Fruit fly (Drosophila melanogaster) whole organism, pupa: ENCODE measurements around the gene vret.

Experiments
- CG10348 ChIP-seq: fragments of 200-800 bp; sonication (Bioruptor generic); IDR thresholded peaks from 2 replicates; pipeline ENCODE4 v1.3.6; 2022; ENCODE audit warnings: missing biosample characterization, missing genetic modification characterization
- CG12605 ChIP-seq: fragments of 200-800 bp; sonication (Bioruptor generic); IDR thresholded peaks from 2 replicates; pipeline ENCODE4 v1.3.6; 2022; ENCODE audit warnings: missing biosample characterization, missing genetic modification characterization
- CG13204 ChIP-seq: fragments of 200-800 bp; sonication (Bioruptor generic); optimal IDR thresholded peaks from 2 replicates; lab custom pipeline; 2018; ENCODE audit warnings: missing biosample characterization, mild to moderate bottlenecking, missing genetic modification characterization, moderate library complexity
- CG14655 ChIP-seq: fragments of 200-800 bp; sonication (Bioruptor generic); optimal IDR thresholded peaks from 3 replicates; lab custom pipeline; 2017; ENCODE audit warnings: mild to moderate bottlenecking, missing biosample characterization, missing genetic modification reagents, missing genetic modification characterization
- CG15710 ChIP-seq: fragments of 200-800 bp; sonication (Bioruptor generic); optimal IDR thresholded peaks from 2 replicates; lab custom pipeline; 2018; ENCODE audit warnings: missing biosample characterization, mild to moderate bottlenecking, missing genetic modification characterization, moderate library complexity
- CG17806 ChIP-seq: fragments of 200-800 bp; sonication (Bioruptor generic); optimal IDR thresholded peaks from 2 replicates; lab custom pipeline; 2018; ENCODE audit warnings: missing biosample characterization, mild to moderate bottlenecking, missing genetic modification characterization, moderate library complexity
- CG32121 ChIP-seq: fragments of 200-800 bp; sonication (Bioruptor generic); IDR thresholded peaks from 2 replicates; pipeline ENCODE4 v1.3.6; 2022; ENCODE audit warnings: missing biosample characterization, missing genetic modification characterization
- CG34367 ChIP-seq: fragments of 200-800 bp; sonication (Bioruptor generic); optimal IDR thresholded peaks from 2 replicates; lab custom pipeline; 2018; ENCODE audit warnings: missing biosample characterization, mild to moderate bottlenecking, missing genetic modification characterization
- CG4496 ChIP-seq: fragments of 200-800 bp; sonication (Bioruptor generic); IDR thresholded peaks from 3 replicates; pipeline ENCODE4 v1.3.6; 2022; ENCODE audit warnings: missing biosample characterization, missing genetic modification characterization
- CG8159 ChIP-seq: fragments of 200-800 bp; sonication (Bioruptor generic); optimal IDR thresholded peaks from 3 replicates; lab custom pipeline; 2018; ENCODE audit warnings: missing biosample characterization, mild to moderate bottlenecking, missing genetic modification characterization, moderate library complexity
- CG8301 ChIP-seq: fragments of 200-800 bp; sonication (Bioruptor generic); optimal IDR thresholded peaks from 2 replicates; lab custom pipeline; 2018; ENCODE audit warnings: missing biosample characterization, mild to moderate bottlenecking, missing genetic modification characterization
- CG9948 ChIP-seq: fragments of 200-800 bp; sonication (Bioruptor generic); optimal IDR thresholded peaks from 2 replicates; lab custom pipeline; 2018; ENCODE audit warnings: missing biosample characterization, mild to moderate bottlenecking, missing genetic modification characterization, moderate library complexity
- D1 ChIP-seq: fragments of 200-800 bp; sonication (Bioruptor generic); optimal IDR thresholded peaks from 2 replicates; lab custom pipeline; 2018; ENCODE audit warnings: missing biosample characterization, mild to moderate bottlenecking, missing genetic modification characterization, moderate library complexity
- EcR ChIP-seq: fragments of 200-800 bp; sonication (Bioruptor generic); optimal IDR thresholded peaks from 3 replicates; lab custom pipeline; 2019; ENCODE audit warnings: missing biosample characterization, missing genetic modification characterization, mild to moderate bottlenecking, moderate library complexity, missing genetic modification reagents
- Ets98B ChIP-seq: fragments of 200-800 bp; sonication (Bioruptor generic); IDR thresholded peaks from 2 replicates; pipeline ENCODE4 v1.3.6; 2022; ENCODE audit warnings: missing biosample characterization, missing genetic modification characterization
- Pif1A ChIP-seq: fragments of 200-800 bp; sonication (Bioruptor generic); optimal IDR thresholded peaks from 3 replicates; lab custom pipeline; 2016; ENCODE audit warnings: missing biosample characterization, missing genetic modification characterization
- Pif1B ChIP-seq: fragments of 200-800 bp; sonication (Bioruptor generic); optimal IDR thresholded peaks from 3 replicates; lab custom pipeline; 2016; ENCODE audit warnings: missing biosample characterization, missing genetic modification characterization
- Snoo ChIP-seq: fragments of 200-800 bp; sonication (Bioruptor generic); optimal IDR thresholded peaks from 3 replicates; lab custom pipeline; 2017; ENCODE audit warnings: missing biosample characterization, mild to moderate bottlenecking, missing genetic modification characterization, inconsistent platforms
- fd96Ca ChIP-seq: fragments of 200-800 bp; sonication (Bioruptor generic); IDR thresholded peaks from 3 replicates; pipeline ENCODE4 v1.3.6; 2022; ENCODE audit warnings: missing biosample characterization, missing genetic modification characterization
- gl ChIP-seq: fragments of 200-800 bp; sonication (Bioruptor generic); optimal IDR thresholded peaks from 2 replicates; lab custom pipeline; 2018; ENCODE audit warnings: missing biosample characterization, mild to moderate bottlenecking, missing genetic modification characterization
- rn ChIP-seq: fragments of 200-800 bp; sonication (Bioruptor generic); IDR thresholded peaks from 2 replicates; pipeline ENCODE4 v1.3.6; 2022; ENCODE audit warnings: missing biosample characterization, missing genetic modification characterization

The vret gene

DNA sequence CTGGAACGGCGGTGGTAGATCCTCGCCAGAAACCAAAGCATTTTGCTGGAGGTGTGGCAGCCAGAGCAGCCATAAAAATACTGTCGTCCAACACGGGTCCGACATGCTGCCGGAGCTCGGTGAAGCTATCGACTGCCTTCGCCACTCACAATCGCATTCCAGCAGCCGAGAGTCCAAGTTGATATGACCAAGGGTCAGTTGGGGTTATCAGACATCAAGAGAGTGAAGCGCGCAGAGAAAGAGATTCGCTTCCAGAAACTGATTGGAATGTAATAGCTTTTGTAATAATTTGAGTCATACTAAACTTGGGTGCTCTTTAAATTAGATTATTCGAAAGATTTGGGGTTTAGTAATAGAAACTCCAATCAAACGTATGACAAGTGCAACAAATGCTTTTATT is 18.2 kb upstream of the vret start, which contains the start of gene Nepl14:
Nepl14 (minus strand) TSS at position 125 of the 400 bp plus-strand sequence.
- TF ChIP-seq gl (tag; lab: Kevin White, UChicago) (no peak), D1 (no peak), CG34367 (tag; lab: Kevin White, UChicago) (no peak), CG9948 (tag; lab: Kevin White, UChicago) (no peak), rn (GFP tag; lab: Robert Waterston, UW) (no peak), CG32121 (GFP tag; lab: Robert Waterston, UW) (no peak), CG17806 (tag; lab: Kevin White, UChicago) (no peak), fd96Ca (no peak), EcR (no peak), Snoo (tag; lab: Kevin White, UChicago) (no peak), Ets98B (GFP tag; lab: Robert Waterston, UW) (no peak), CG4496 (GFP tag; lab: Robert Waterston, UW) (no peak), CG15710 (tag; lab: Kevin White, UChicago) (no peak), CG13204 (no peak)

DNA sequence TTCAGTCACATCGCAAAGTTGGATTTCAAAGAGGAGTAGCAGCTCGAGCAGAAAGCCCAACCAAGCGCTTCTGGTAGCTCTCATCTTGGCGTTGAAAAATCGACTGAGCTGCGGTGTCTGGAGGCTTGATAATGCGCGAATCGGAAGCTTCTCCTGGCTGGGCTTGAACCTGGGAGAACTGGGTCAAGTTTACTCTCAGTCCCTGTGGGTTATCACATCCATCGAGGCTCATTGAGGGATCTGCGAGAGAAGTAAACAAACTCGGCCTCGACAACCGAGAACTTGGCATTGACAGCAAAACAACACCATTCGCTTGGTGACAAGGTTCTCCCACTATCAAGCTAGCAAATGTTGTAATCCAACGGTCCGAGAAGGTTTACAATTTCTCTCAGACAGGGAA is 15.6 kb upstream of the vret start, which contains the start of gene Nepl13:
Nepl13 (minus strand) TSS at position 89 of the 400 bp plus-strand sequence.
- no peak for TF ChIP-seq CG17806 (tag; lab: Kevin White, UChicago)
- TF ChIP-seq Snoo (tag; lab: Kevin White, UChicago) = no peak
- no peak for TF ChIP-seq Ets98B (GFP tag; lab: Robert Waterston, UW)
- TF ChIP-seq CG15710 (tag; lab: Kevin White, UChicago) = no peak
- TF ChIP-seq Pif1B = no peak
- TF ChIP-seq D1 = no peak
- TF ChIP-seq CG8159 = no peak
- TF ChIP-seq fd96Ca = no peak

DNA sequence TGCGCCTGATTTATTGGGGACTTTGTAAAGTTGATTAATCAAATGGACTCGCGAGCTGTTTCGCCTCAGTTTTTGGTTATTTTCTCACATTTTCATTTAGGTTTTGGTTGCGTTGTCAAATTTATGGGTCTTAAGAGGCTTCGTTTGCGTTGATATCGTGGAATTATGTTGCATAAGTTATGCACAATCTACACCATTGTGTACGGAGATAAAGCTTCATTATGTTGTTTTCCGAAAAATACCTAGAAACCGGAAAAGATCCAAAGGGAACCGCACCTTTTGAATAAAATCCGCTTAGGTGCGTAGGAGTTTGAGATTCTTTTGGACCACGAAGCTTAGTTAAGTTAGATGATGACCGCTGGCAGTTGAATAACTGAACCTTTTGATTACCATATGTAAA is 11.7 kb upstream of the vret start:
- TF ChIP-seq CG10348 (GFP tag; lab: Robert Waterston, UW) = no peak
- TF ChIP-seq fd96Ca = no peak
- TF ChIP-seq Pif1A (GFP tag; lab: Kevin White, UChicago) = no peak
- TF ChIP-seq Ets98B (GFP tag; lab: Robert Waterston, UW) = no peak
- no peak for TF ChIP-seq CG15710 (tag; lab: Kevin White, UChicago)

DNA sequence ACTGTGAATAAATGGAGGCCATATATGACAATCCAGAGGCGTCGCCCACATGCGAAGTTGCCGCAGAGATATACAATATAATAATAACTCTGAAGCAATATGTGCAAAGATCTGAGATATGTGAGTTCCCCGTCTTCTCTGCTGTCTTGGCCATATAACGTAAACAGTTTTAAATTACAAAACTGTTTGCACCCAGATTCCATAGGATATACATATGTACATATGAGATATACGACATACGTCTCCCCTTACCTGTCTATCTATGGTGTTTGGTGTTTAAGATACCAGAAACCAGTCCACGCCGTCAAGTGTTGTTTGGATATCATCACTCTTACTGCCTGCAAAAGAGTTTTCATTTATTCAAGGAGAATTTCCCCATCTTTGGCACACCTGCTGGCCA is 10.9 kb upstream of the vret start:
- TF ChIP-seq CG34367 (tag; lab: Kevin White, UChicago) (no peak), CG32121 (GFP tag; lab: Robert Waterston, UW) (peak; percentile 29; the same call in 1 of the 2 replicates), EcR (no peak), fd96Ca (peak; percentile 39; the same call in 1 of the 3 replicates), CG10348 (GFP tag; lab: Robert Waterston, UW) (no peak), D1 (no peak), CG4496 (GFP tag; lab: Robert Waterston, UW) (peak; percentile 59; the same call in 1 of the 3 replicates), CG9948 (tag; lab: Kevin White, UChicago) (no peak), CG17806 (tag; lab: Kevin White, UChicago) (no peak), gl (tag; lab: Kevin White, UChicago) (no peak)
- TF ChIP-seq, all 21 proteins: peak for 3

DNA sequence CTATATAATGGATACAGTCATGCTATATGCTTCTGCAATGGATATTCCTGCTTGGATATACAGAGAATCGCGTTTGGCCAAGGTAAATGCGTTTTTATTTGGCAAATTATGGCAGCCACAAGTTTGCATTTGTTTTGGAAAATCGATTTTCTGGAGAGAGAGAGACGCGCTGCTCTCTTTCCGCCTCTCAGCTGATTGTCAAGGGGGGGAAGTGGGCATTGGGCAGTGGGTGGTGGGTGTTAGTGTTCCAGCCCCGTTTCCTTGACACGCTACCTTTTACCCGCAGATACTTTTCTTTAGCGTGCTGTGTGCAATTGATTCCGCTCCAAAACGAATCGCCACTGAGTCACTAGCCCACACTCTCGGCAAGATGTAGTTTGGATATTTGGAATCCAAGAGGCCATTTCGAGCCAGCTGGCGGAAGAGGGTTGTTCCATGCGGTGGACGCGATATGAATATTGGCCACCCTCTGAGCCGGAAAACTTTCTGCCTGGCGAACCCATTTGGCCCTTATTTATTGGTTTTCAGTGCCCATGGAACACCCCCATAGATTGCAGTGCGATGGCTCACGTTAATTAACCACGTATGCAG is 9.9 kb upstream of the vret start:
- TF ChIP-seq CG34367 (tag; lab: Kevin White, UChicago) (no peak), Ets98B (GFP tag; lab: Robert Waterston, UW) (peak; percentile 7; the same call in 1 of the 2 replicates)
- TF ChIP-seq, all 21 proteins: peak for 1

DNA sequence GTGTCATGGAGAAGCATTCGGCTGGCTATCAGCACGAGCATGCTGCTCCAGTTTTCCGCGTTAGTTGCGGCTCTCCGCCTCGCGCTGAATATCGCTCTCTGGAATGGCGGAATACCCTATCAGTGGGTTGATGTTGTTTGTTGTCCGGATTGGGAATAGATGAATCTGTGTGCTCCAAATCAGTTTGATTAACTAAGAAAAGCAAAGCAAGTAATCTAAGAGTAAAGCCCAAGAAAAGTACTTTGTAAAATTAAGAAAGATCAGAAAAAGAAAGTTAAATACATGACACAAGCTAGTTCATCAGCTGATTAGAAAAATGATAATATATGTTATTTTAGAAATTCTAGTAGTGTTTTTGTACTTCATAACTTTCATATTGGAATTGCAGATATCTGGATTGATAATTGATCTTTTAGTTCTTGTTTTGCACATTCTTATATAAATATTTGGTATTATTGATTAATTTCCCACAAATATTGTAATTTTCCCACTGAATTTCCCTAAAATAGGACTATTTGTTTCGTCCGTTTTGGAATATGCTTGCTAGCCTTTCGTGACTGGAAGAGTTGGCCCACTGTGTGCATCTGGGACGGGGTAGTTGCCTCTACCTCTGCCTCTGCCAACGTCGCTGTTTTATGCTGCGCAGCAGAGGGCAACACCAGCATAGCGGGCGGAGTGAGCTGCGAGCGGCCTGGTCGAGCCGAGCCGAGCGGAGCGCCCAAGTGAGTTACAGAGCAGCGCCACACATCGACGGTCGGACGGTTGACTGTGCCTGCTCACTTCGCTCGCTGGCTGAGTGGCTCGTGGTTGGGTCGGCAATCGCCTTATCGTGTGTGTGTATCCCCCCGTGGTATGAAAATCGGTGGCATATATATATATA is 8.8 kb upstream of the vret start:
- TF ChIP-seq fd96Ca = peak; percentile 53; the same call in 1 of the 3 replicates
- peak; percentile 92 for TF ChIP-seq CG13204
- peak; percentile 58 for TF ChIP-seq CG14655 (GFP tag; lab: Kevin White, UChicago)
- peak; percentile 57 for TF ChIP-seq CG4496 (GFP tag; lab: Robert Waterston, UW)
- TF ChIP-seq Ets98B (GFP tag; lab: Robert Waterston, UW) = peak; percentile 65
- TF ChIP-seq gl (tag; lab: Kevin White, UChicago) = no peak
- TF ChIP-seq CG8301 (tag; lab: Kevin White, UChicago) = peak; percentile 37
- peak; percentile 57; the same call in 1 of the 2 replicates for TF ChIP-seq CG32121 (GFP tag; lab: Robert Waterston, UW)
- TF ChIP-seq EcR = no peak
- TF ChIP-seq CG15710 (tag; lab: Kevin White, UChicago) = no peak
- peak; percentile 40 for TF ChIP-seq CG12605 (GFP tag; lab: Robert Waterston, UW)
- TF ChIP-seq rn (GFP tag; lab: Robert Waterston, UW) = no peak
- TF ChIP-seq CG34367 (tag; lab: Kevin White, UChicago) = no peak
- TF ChIP-seq, all 21 proteins: peak for 8
